Worm (Caenorhabditis elegans) whole organism, early embryonic: ENCODE data around the gene F09E5.7.

Source experiments
- B0310.2 ChIP-seq: sonication (generic microtip); optimal IDR thresholded peaks from 2 replicates; lab custom pipeline; 2016; ENCODE audit warnings: mild to moderate bottlenecking, missing genetic modification characterization, missing compliant biosample characterization
- F13C5.2 ChIP-seq: sonication (generic microtip); optimal IDR thresholded peaks from 2 replicates; lab custom pipeline; 2017; ENCODE audit warnings: mild to moderate bottlenecking, missing genetic modification characterization, inconsistent platforms, missing compliant biosample characterization
- aly-1 ChIP-seq: sonication (generic microtip); optimal IDR thresholded peaks from 2 replicates; lab custom pipeline; 2016; ENCODE audit warnings: missing genetic modification characterization, missing compliant biosample characterization
- ama-1 ChIP-seq: fragments of 150-350 bp; optimal IDR thresholded peaks from 2 replicates; lab custom pipeline; 2014
- ceh-13 ChIP-seq: fragments of 200-800 bp; sonication (Bioruptor generic); optimal IDR thresholded peaks from 2 replicates; lab custom pipeline; 2018; ENCODE audit warnings: mild to moderate bottlenecking, missing genetic modification characterization, missing compliant biosample characterization
- ceh-36 ChIP-seq: sonication (generic microtip); optimal IDR thresholded peaks from 2 replicates; lab custom pipeline; 2016; ENCODE audit warnings: missing genetic modification characterization, inconsistent platforms, missing compliant biosample characterization
- ets-7 ChIP-seq: sonication (generic microtip); optimal IDR thresholded peaks from 2 replicates; lab custom pipeline; 2016; ENCODE audit warnings: missing genotype, missing genetic modification characterization, missing compliant biosample characterization
- flt-1 ChIP-seq: fragments of 200-800 bp; sonication (Bioruptor generic); IDR thresholded peaks from 2 replicates; pipeline ENCODE4 v1.3.6; 2022; ENCODE audit warnings: missing genetic modification characterization, missing compliant biosample characterization
- hmbx-1 ChIP-seq: sonication (generic microtip); optimal IDR thresholded peaks from 2 replicates; lab custom pipeline; 2016; ENCODE audit warnings: mild to moderate bottlenecking, missing genetic modification characterization, missing compliant biosample characterization
- hmg-4 ChIP-seq: fragments of 200-800 bp; sonication (Bioruptor generic); optimal IDR thresholded peaks from 2 replicates; lab custom pipeline; 2018; ENCODE audit warnings: mild to moderate bottlenecking, missing genetic modification characterization, missing compliant biosample characterization
- hnd-1 ChIP-seq: sonication (generic microtip); optimal IDR thresholded peaks from 2 replicates; lab custom pipeline; 2016; ENCODE audit warnings: missing genetic modification characterization, missing compliant biosample characterization
- pes-1 ChIP-seq: fragments of 200-800 bp; sonication (Bioruptor generic); IDR thresholded peaks from 2 replicates; pipeline ENCODE4 v1.3.6; 2022; ENCODE audit warnings: missing genetic modification reagents, missing genetic modification characterization, missing compliant biosample characterization
- scrt-1 ChIP-seq: fragments of 200-800 bp; sonication (Bioruptor generic); IDR thresholded peaks from 2 replicates; pipeline ENCODE4 v1.3.6; 2022; ENCODE audit warnings: missing genetic modification characterization, missing compliant biosample characterization
- sea-1 ChIP-seq: fragments of 200-800 bp; sonication (Bioruptor generic); conservative IDR thresholded peaks from 2 replicates; pipeline ENCODE4 v1.3.6; 2022; ENCODE audit warnings: missing genetic modification characterization, missing compliant biosample characterization
- tbx-11 ChIP-seq: fragments of 200-800 bp; sonication (Bioruptor generic); IDR thresholded peaks from 2 replicates; pipeline ENCODE4 v1.3.6; 2022; ENCODE audit warnings: missing genetic modification characterization, missing compliant biosample characterization
- tbx-37 ChIP-seq: fragments of 200-800 bp; sonication (Bioruptor generic); conservative IDR thresholded peaks from 2 replicates; pipeline ENCODE4 v1.3.6; 2022; ENCODE audit warnings: missing genetic modification reagents, missing genetic modification characterization, missing compliant biosample characterization
- tra-4 ChIP-seq: sonication (generic microtip); optimal IDR thresholded peaks from 2 replicates; lab custom pipeline; 2017; ENCODE audit warnings: missing genetic modification characterization, missing compliant biosample characterization

Gene F09E5.7

ce11 chrII:5310795-5311194, 41.1 kb upstream of the F09E5.7 start:
- no peak for TF ChIP-seq tra-4 (tag; lab: Kevin White, UChicago)
- no peak for TF ChIP-seq ceh-13
- TF ChIP-seq F13C5.2, result no peak
- no peak for TF ChIP-seq flt-1
- TF ChIP-seq hmbx-1 (tag; lab: Kevin White, UChicago), result no peak
- TF ChIP-seq ama-1 (lab: Kevin White, UChicago), result no peak

ce11 chrII:5311746-5312145, 40.2 kb upstream of the F09E5.7 start, which contains the start of gene gcy-12:
TSS of gene gcy-12 (plus strand) at chrII:5312046.
- TF ChIP-seq F13C5.2, result no peak

ce11 chrII:5320205-5320951, 31.5 kb upstream of the F09E5.7 start:
- TF ChIP-seq aly-1 (no peak), B0310.2 (tag; lab: Kevin White, UChicago) (no peak), ama-1 (lab: Kevin White, UChicago) (no peak), scrt-1 (GFP tag; lab: Robert Waterston, UW) (no peak), hmg-4 (GFP tag; lab: Kevin White, UChicago) (no peak)

ce11 chrII:5321718-5322286, 30.1 kb upstream of the F09E5.7 start:
- peak; percentile 29 for TF ChIP-seq ceh-36 (tag; lab: Kevin White, UChicago)
- TF ChIP-seq hmg-4 (GFP tag; lab: Kevin White, UChicago), result peak; percentile 42
- TF ChIP-seq ceh-13, result no peak

ce11 chrII:5322732-5323326, 29.1 kb upstream of the F09E5.7 start, which contains the start of gene vhp-1:
TSS of gene vhp-1 (plus strand) at chrII:5323276.
- no peak for TF ChIP-seq hnd-1 (tag; lab: Kevin White, UChicago)

- TF ChIP-seq tbx-11 (GFP tag; lab: Robert Waterston, UW) (no peak), tra-4 (tag; lab: Kevin White, UChicago) (no peak), ceh-36 (tag; lab: Kevin White, UChicago) (no peak), pes-1 (GFP tag; lab: Robert Waterston, UW) (no peak), ets-7 (no peak), sea-1 (GFP tag; lab: Robert Waterston, UW) (no peak), ama-1 (lab: Kevin White, UChicago) (no peak), B0310.2 (tag; lab: Kevin White, UChicago) (no peak), ceh-13 (no peak), tbx-37 (no peak), hmg-4 (GFP tag; lab: Kevin White, UChicago) (no peak), scrt-1 (GFP tag; lab: Robert Waterston, UW) (no peak), aly-1 (no peak), hmbx-1 (tag; lab: Kevin White, UChicago) (no peak)
These were observed 28.1 kb upstream of the F09E5.7 start for ce11 chrII:5323773-5324172.

- TF ChIP-seq ets-7 (no peak), hmg-4 (GFP tag; lab: Kevin White, UChicago) (no peak), ceh-13 (no peak), tbx-11 (GFP tag; lab: Robert Waterston, UW) (no peak), hnd-1 (tag; lab: Kevin White, UChicago) (no peak), ceh-36 (tag; lab: Kevin White, UChicago) (no peak), flt-1 (no peak), tbx-37 (no peak), F13C5.2 (no peak)
These were observed 27.2 kb upstream of the F09E5.7 start for ce11 chrII:5324653-5325052.

- TF ChIP-seq hmg-4 (GFP tag; lab: Kevin White, UChicago), result no peak
- no peak for TF ChIP-seq ceh-13
- TF ChIP-seq ama-1 (lab: Kevin White, UChicago), result no peak
- TF ChIP-seq scrt-1 (GFP tag; lab: Robert Waterston, UW), result no peak
- TF ChIP-seq ets-7, result no peak
- no peak for TF ChIP-seq ceh-36 (tag; lab: Kevin White, UChicago)
- no peak for TF ChIP-seq F13C5.2
- TF ChIP-seq hmbx-1 (tag; lab: Kevin White, UChicago), result no peak
- TF ChIP-seq B0310.2 (tag; lab: Kevin White, UChicago), result no peak
- TF ChIP-seq flt-1, result no peak
- no peak for TF ChIP-seq tra-4 (tag; lab: Kevin White, UChicago)
These were observed 25.8 kb upstream of the F09E5.7 start for ce11 chrII:5326024-5326627.

ce11 chrII:5326891-5327290, 25.0 kb upstream of the F09E5.7 start:
- no peak for TF ChIP-seq ceh-13
- no peak for TF ChIP-seq hmg-4 (GFP tag; lab: Kevin White, UChicago)
- TF ChIP-seq B0310.2 (tag; lab: Kevin White, UChicago), result no peak
- TF ChIP-seq hmbx-1 (tag; lab: Kevin White, UChicago), result no peak
- TF ChIP-seq scrt-1 (GFP tag; lab: Robert Waterston, UW), result no peak
- no peak for TF ChIP-seq tra-4 (tag; lab: Kevin White, UChicago)
